Worm (Caenorhabditis elegans) whole organism, L1 larva: ENCODE data around the gene ZK154.4.

ENCODE experiments used
- C04F5.9 ChIP-seq: sonication (generic microtip); optimal IDR thresholded peaks from 2 replicates; lab custom pipeline; 2016; ENCODE audit warnings: missing genetic modification characterization, missing compliant biosample characterization
- C34B4.2 ChIP-seq: sonication (generic microtip); optimal IDR thresholded peaks from 2 replicates; lab custom pipeline; 2017; ENCODE audit warnings: mild to moderate bottlenecking, missing genetic modification characterization, missing compliant biosample characterization
- Y116A8C.19 ChIP-seq: sonication (generic microtip); optimal IDR thresholded peaks from 2 replicates; lab custom pipeline; 2016; ENCODE audit warnings: missing compliant biosample characterization, missing genetic modification characterization, borderline replicate concordance
- aha-1 ChIP-seq: fragments of 150-350 bp; optimal IDR thresholded peaks from 2 replicates; lab custom pipeline; 2014; ENCODE audit warnings: missing biosample characterization, missing genetic modification characterization
- alr-1 ChIP-seq: fragments of 200-800 bp; sonication (Bioruptor generic); optimal IDR thresholded peaks from 2 replicates; lab custom pipeline; 2018; ENCODE audit warnings: borderline replicate concordance, mild to moderate bottlenecking, missing genetic modification characterization, missing compliant biosample characterization
- blmp-1 ChIP-seq: fragments of 150-350 bp; optimal IDR thresholded peaks from 2 replicates; lab custom pipeline; 2014; ENCODE audit warnings: missing biosample characterization, missing genetic modification characterization
- ceh-8 ChIP-seq: fragments of 200-800 bp; sonication (Bioruptor generic); optimal IDR thresholded peaks from 2 replicates; lab custom pipeline; 2018; ENCODE audit warnings: mild to moderate bottlenecking, missing genetic modification characterization, moderate library complexity, missing compliant biosample characterization
- ceh-82 ChIP-seq, 3 experiments: fragments of 150-350 bp in 1 of 3; sonication (generic microtip) in 2 of 3; optimal IDR thresholded peaks; 2 replicates each; lab custom pipeline; 2014 to 2017; ENCODE audit warnings: missing biosample characterization in 3 of 3, missing genetic modification characterization in 3 of 3
- ceh-90 ChIP-seq: sonication (generic microtip); optimal IDR thresholded peaks from 2 replicates; lab custom pipeline; 2016; ENCODE audit warnings: missing genetic modification characterization, missing compliant biosample characterization
- ces-1 ChIP-seq: fragments of 150-350 bp; optimal IDR thresholded peaks from 2 replicates; lab custom pipeline; 2014; ENCODE audit warnings: missing biosample characterization, missing genetic modification reagents, missing genetic modification characterization
- dpl-1 ChIP-seq, 3 experiments: fragments of 150-350 bp in 2 of 3; sonication (generic microtip) in 1 of 3; optimal IDR thresholded peaks; 2 replicates each; lab custom pipeline; 2014 to 2017; ENCODE audit warnings: missing biosample characterization in 3 of 3, missing genetic modification characterization in 3 of 3, missing genetic modification reagents in 3 of 3
- efl-1 ChIP-seq, 4 experiments: fragments of 150-350 bp; optimal IDR thresholded peaks in 3 of 4; peaks in 1 of 4; 1 replicate in 1 of 4; 2 replicates in 3 of 4; lab custom pipeline; 2014; ENCODE audit warnings: missing biosample characterization in 2 of 4, missing genetic modification characterization in 2 of 4, missing genetic modification reagents in 2 of 4
- egl-27 ChIP-seq, 2 experiments: fragments of 150-350 bp in 1 of 2; sonication (generic microtip); optimal IDR thresholded peaks; 3 replicates each; lab custom pipeline; 2017 to 2018; ENCODE audit warnings: missing biosample characterization in 2 of 2, missing genetic modification characterization in 2 of 2, missing genetic modification reagents in 2 of 2
- elt-2 ChIP-seq: sonication (generic microtip); optimal IDR thresholded peaks from 2 replicates; lab custom pipeline; 2016; ENCODE audit warnings: missing genetic modification characterization, mild to moderate bottlenecking, inconsistent platforms, missing compliant biosample characterization, missing genetic modification reagents
- elt-3 ChIP-seq, 6 experiments: fragments of 150-350 bp in 1 of 6; sonication (generic microtip); optimal IDR thresholded peaks; 2 replicates each; lab custom pipeline; 2017 to 2018; ENCODE audit warnings: missing biosample characterization in 6 of 6, missing genetic modification characterization in 6 of 6, inconsistent platforms in 1 of 6
- fkh-10 ChIP-seq: sonication (generic microtip); optimal IDR thresholded peaks from 2 replicates; lab custom pipeline; 2017; ENCODE audit warnings: missing biosample characterization, missing genetic modification reagents, missing genetic modification characterization
- fkh-4 ChIP-seq: sonication (generic microtip); optimal IDR thresholded peaks from 2 replicates; lab custom pipeline; 2016; ENCODE audit warnings: missing compliant biosample characterization, missing genetic modification characterization, borderline replicate concordance
- hlh-4 ChIP-seq: sonication (generic microtip); optimal IDR thresholded peaks from 2 replicates; lab custom pipeline; 2016; ENCODE audit warnings: mild to moderate bottlenecking, missing genetic modification characterization, missing compliant biosample characterization
- hpl-2 ChIP-seq: fragments of 150-350 bp; optimal IDR thresholded peaks from 2 replicates; lab custom pipeline; 2014; ENCODE audit warnings: missing biosample characterization, missing genetic modification reagents, missing genetic modification characterization
- irx-1 ChIP-seq: sonication (generic microtip); optimal IDR thresholded peaks from 2 replicates; lab custom pipeline; 2016; ENCODE audit warnings: missing genetic modification characterization, missing compliant biosample characterization
- isw-1 ChIP-seq: fragments of 200-800 bp; sonication (Bioruptor generic); IDR thresholded peaks from 2 replicates; pipeline ENCODE4 v1.3.6; 2022; ENCODE audit warnings: missing genetic modification characterization, missing compliant biosample characterization
- jun-1 ChIP-seq: fragments of 150-350 bp; optimal IDR thresholded peaks from 2 replicates; lab custom pipeline; 2014; ENCODE audit warnings: missing biosample characterization, missing genetic modification reagents, missing genetic modification characterization
- lin-14 ChIP-seq: fragments of 200-800 bp; sonication (Bioruptor generic); optimal IDR thresholded peaks from 2 replicates; lab custom pipeline; 2018; ENCODE audit warnings: mild to moderate bottlenecking, missing genetic modification characterization, moderate library complexity, missing compliant biosample characterization
- lin-15B ChIP-seq: fragments of 150-350 bp; sonication (generic microtip); optimal IDR thresholded peaks from 3 replicates; lab custom pipeline; 2014; ENCODE audit warnings: missing biosample characterization, missing genetic modification characterization
- lir-3 ChIP-seq: sonication (generic microtip); optimal IDR thresholded peaks from 2 replicates; lab custom pipeline; 2016; ENCODE audit warnings: mild to moderate bottlenecking, missing genetic modification characterization, moderate library complexity, missing compliant biosample characterization; ENCODE audit not compliant: poor library complexity
- mab-9 ChIP-seq: fragments of 200-800 bp; sonication (Bioruptor generic); IDR thresholded peaks from 2 replicates; pipeline ENCODE4 v1.3.6; 2022; ENCODE audit warnings: missing genetic modification reagents, missing genetic modification characterization, missing compliant biosample characterization
- mdl-1 ChIP-seq, 2 experiments: fragments of 150-350 bp; optimal IDR thresholded peaks; 2 replicates each; lab custom pipeline; 2014 to 2017; ENCODE audit warnings: missing biosample characterization in 2 of 2, missing genetic modification characterization in 2 of 2, inconsistent platforms in 1 of 2
- mef-2 ChIP-seq: fragments of 150-350 bp; optimal IDR thresholded peaks from 2 replicates; lab custom pipeline; 2014; ENCODE audit warnings: missing biosample characterization, missing genetic modification characterization
- nhr-11 ChIP-seq: fragments of 150-350 bp; optimal IDR thresholded peaks from 2 replicates; lab custom pipeline; 2014; ENCODE audit warnings: missing biosample characterization, missing genetic modification characterization
- nhr-12 ChIP-seq: sonication (generic microtip); optimal IDR thresholded peaks from 2 replicates; lab custom pipeline; 2017; ENCODE audit warnings: missing biosample characterization, missing genetic modification characterization
- nhr-19 ChIP-seq: fragments of 200-800 bp; sonication (Bioruptor generic); conservative IDR thresholded peaks from 2 replicates; pipeline ENCODE4 v1.3.6; 2022; ENCODE audit warnings: missing genetic modification characterization, missing compliant biosample characterization
- nhr-20 ChIP-seq: sonication (generic microtip); optimal IDR thresholded peaks from 2 replicates; lab custom pipeline; 2016; ENCODE audit warnings: mild to moderate bottlenecking, missing genetic modification characterization, missing compliant biosample characterization
- nhr-237 ChIP-seq: fragments of 150-350 bp; optimal IDR thresholded peaks from 2 replicates; lab custom pipeline; 2014; ENCODE audit warnings: missing biosample characterization, missing genetic modification characterization
- nhr-47 ChIP-seq: sonication (generic microtip); optimal IDR thresholded peaks from 2 replicates; lab custom pipeline; 2016; ENCODE audit warnings: mild to moderate bottlenecking, missing genetic modification characterization, moderate library complexity, missing compliant biosample characterization
- nhr-71 ChIP-seq: sonication (generic microtip); optimal IDR thresholded peaks from 2 replicates; lab custom pipeline; 2016; ENCODE audit warnings: mild to moderate bottlenecking, missing genetic modification characterization, moderate library complexity, missing compliant biosample characterization
- nhr-76 ChIP-seq: sonication (generic microtip); optimal IDR thresholded peaks from 2 replicates; lab custom pipeline; 2017; ENCODE audit warnings: missing biosample characterization, missing genetic modification characterization
- nhr-77 ChIP-seq: fragments of 150-350 bp; optimal IDR thresholded peaks from 2 replicates; lab custom pipeline; 2014; ENCODE audit warnings: missing biosample characterization, missing genetic modification characterization
- nhr-84 ChIP-seq: sonication (generic microtip); optimal IDR thresholded peaks from 2 replicates; lab custom pipeline; 2017; ENCODE audit warnings: missing biosample characterization, missing genetic modification characterization
- nhr-85 ChIP-seq: sonication (generic microtip); peaks from one replicate; lab custom pipeline; 2016; ENCODE audit warnings: missing genetic modification characterization, inconsistent platforms, missing compliant biosample characterization
- pag-3 ChIP-seq: sonication (generic microtip); optimal IDR thresholded peaks from 2 replicates; lab custom pipeline; 2017; ENCODE audit warnings: missing genetic modification characterization, mild to moderate bottlenecking, missing compliant biosample characterization, antibody characterized with exemption, borderline replicate concordance; ENCODE audit not compliant: insufficient read depth
- pqm-1 ChIP-seq: sonication (generic microtip); optimal IDR thresholded peaks from 3 replicates; lab custom pipeline; 2017; ENCODE audit warnings: missing biosample characterization, missing genetic modification characterization
- rnt-1 ChIP-seq: sonication (generic microtip); optimal IDR thresholded peaks from 2 replicates; lab custom pipeline; 2016; ENCODE audit warnings: mild to moderate bottlenecking, missing genetic modification characterization, moderate library complexity, missing compliant biosample characterization
- snpc-4 ChIP-seq: fragments of 150-350 bp; optimal IDR thresholded peaks from 2 replicates; lab custom pipeline; 2014; ENCODE audit warnings: missing biosample characterization, missing genetic modification characterization
- tbx-2 ChIP-seq: sonication (generic microtip); optimal IDR thresholded peaks from 2 replicates; lab custom pipeline; 2016; ENCODE audit warnings: missing genetic modification characterization, missing compliant biosample characterization
- unc-62 ChIP-seq: fragments of 150-350 bp; optimal IDR thresholded peaks from 2 replicates; lab custom pipeline; 2014; ENCODE audit warnings: missing biosample characterization, missing genetic modification reagents, missing genetic modification characterization
- unc-98 ChIP-seq: fragments of 200-800 bp; sonication (Bioruptor generic); IDR thresholded peaks from 2 replicates; pipeline ENCODE4 v1.3.6; 2022; ENCODE audit warnings: missing genetic modification characterization, missing compliant biosample characterization
- vab-15 ChIP-seq: sonication (generic microtip); optimal IDR thresholded peaks from 2 replicates; lab custom pipeline; 2017; ENCODE audit warnings: missing genotype, mild to moderate bottlenecking, missing genetic modification characterization, missing compliant biosample characterization
- zag-1 ChIP-seq: fragments of 150-350 bp; optimal IDR thresholded peaks from 2 replicates; lab custom pipeline; 2014; ENCODE audit warnings: missing biosample characterization, missing genetic modification characterization
- ztf-11 ChIP-seq, 2 experiments: sonication (generic microtip); optimal IDR thresholded peaks; 2 replicates each; lab custom pipeline; 2016 to 2017; ENCODE audit warnings: missing genetic modification characterization in 2 of 2, missing biosample characterization in 1 of 2, missing compliant biosample characterization in 1 of 2
- ztf-4 ChIP-seq: fragments of 150-350 bp; optimal IDR thresholded peaks from 2 replicates; lab custom pipeline; 2014; ENCODE audit warnings: missing biosample characterization, missing genetic modification characterization

Gene ZK154.4

ce11 chrX:7791802-7792201 is 9.6 kb upstream of the ZK154.4 start (continued):
- TF ChIP-seq snpc-4 (tag; lab: Kevin White, UChicago) (no peak), nhr-76 (no peak), lir-3 (tag; lab: Kevin White, UChicago) (no peak), irx-1 (tag; lab: Kevin White, UChicago) (no peak), fkh-10 (no peak), mab-9 (GFP tag; lab: Robert Waterston, UW) (no peak), nhr-77 (tag; lab: Kevin White, UChicago) (no peak), hpl-2 (GFP tag; lab: Kevin White, UChicago) (no peak), Y116A8C.19 (tag; lab: Kevin White, UChicago) (no peak), lin-15B (no peak), pag-3 (tag; lab: Kevin White, UChicago) (no peak), mef-2 (tag; lab: Kevin White, UChicago) (peak; percentile 1), hlh-4 (peak; percentile 33), unc-62 (no peak), elt-2 (tag; lab: Kevin White, UChicago) (no peak), aha-1 (tag; lab: Kevin White, UChicago) (no peak), jun-1 (tag; lab: Kevin White, UChicago) (peak; percentile 68), mdl-1 (tag; optimal IDR thresholded peaks at IDR 0.05; lab: Kevin White, UChicago) (no peak), nhr-47 (tag; lab: Kevin White, UChicago) (peak; percentile 67), nhr-11 (tag; lab: Kevin White, UChicago) (peak; percentile 56), ceh-90 (tag; lab: Kevin White, UChicago) (no peak), elt-3 (tag; optimal IDR thresholded peaks at IDR 0.05; lab: Kevin White, UChicago) (no peak), lin-14 (peak; percentile 80), nhr-84 (tag; lab: Kevin White, UChicago) (no peak), efl-1 (optimal IDR thresholded peaks at IDR 0.05; lab: Kevin White, UChicago) (peak in 1 of 2 experiments; percentile 20), efl-1 (GFP tag; optimal IDR thresholded peaks at IDR 0.05 in 1 of 2; lab: Kevin White, UChicago) (peak in 1 of 2 experiments; percentile 22), ceh-8 (peak; percentile 5), nhr-12 (tag; lab: Kevin White, UChicago) (no peak), ces-1 (no peak), C34B4.2 (tag; lab: Kevin White, UChicago) (no peak), C04F5.9 (no peak)
- TF ChIP-seq, all 84 proteins: peak for 28

DNA sequence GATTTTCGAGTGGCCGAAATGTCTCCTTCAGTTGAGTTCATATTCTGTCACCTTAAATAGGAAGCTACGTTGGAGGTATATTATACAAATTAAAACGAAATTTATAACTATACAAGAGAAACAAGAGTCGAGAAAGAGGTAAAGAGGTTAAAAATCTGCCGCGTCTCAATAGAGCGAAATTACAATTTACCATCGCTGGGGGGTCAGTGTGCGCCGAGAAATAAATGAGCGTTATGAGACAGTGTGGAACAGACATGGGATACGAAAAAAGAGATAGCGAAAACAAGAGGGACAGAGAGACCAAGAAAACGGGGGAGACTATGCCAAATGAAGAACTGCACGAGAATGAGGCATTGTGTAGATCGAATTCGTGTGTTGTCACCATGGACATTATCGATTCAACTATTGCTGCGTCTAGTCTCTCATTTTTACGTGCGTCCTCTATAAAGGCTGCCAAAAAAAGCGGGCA is 5.7 kb upstream of the ZK154.4 start, which contains the start of gene ZK154.5:
TSS of gene ZK154.5 (minus strand) at position 51 of the 469 bp plus-strand sequence.
- TF ChIP-seq egl-27 (tag; optimal IDR thresholded peaks at IDR 0.05; lab: Kevin White, UChicago) (no peak), vab-15 (tag; lab: Kevin White, UChicago) (no peak), elt-3 (tag; optimal IDR thresholded peaks at IDR 0.05; lab: Kevin White, UChicago) (peak in 1 of 6 experiments; percentile 50), fkh-4 (tag; lab: Kevin White, UChicago) (no peak), C04F5.9 (no peak), ceh-90 (tag; lab: Kevin White, UChicago) (no peak), ztf-11 (tag; optimal IDR thresholded peaks at IDR 0.05; lab: Kevin White, UChicago) (peak in 1 of 2 experiments; percentile 16), nhr-85 (tag; lab: Kevin White, UChicago) (peak; percentile 36), pqm-1 (no peak), lin-14 (peak; percentile 80), zag-1 (no peak), blmp-1 (peak; percentile 52), isw-1 (GFP tag; lab: Robert Waterston, UW) (no peak), rnt-1 (tag; lab: Kevin White, UChicago) (peak; percentile 31), nhr-19 (no peak), nhr-84 (tag; lab: Kevin White, UChicago) (no peak), unc-98 (GFP tag; lab: Robert Waterston, UW) (no peak), Y116A8C.19 (tag; lab: Kevin White, UChicago) (no peak), alr-1 (no peak), irx-1 (tag; lab: Kevin White, UChicago) (no peak), nhr-20 (tag; lab: Kevin White, UChicago) (peak; percentile 59), ztf-4 (no peak), nhr-47 (tag; lab: Kevin White, UChicago) (peak; percentile 41), tbx-2 (tag; lab: Kevin White, UChicago) (peak; percentile 39), nhr-237 (no peak), ceh-82 (tag; optimal IDR thresholded peaks at IDR 0.05; lab: Kevin White, UChicago) (peak in 1 of 3 experiments; percentile 38), dpl-1 (GFP tag; optimal IDR thresholded peaks at IDR 0.05; lab: Kevin White, UChicago) (peak; percentile 11 to 64 (median 45)), hpl-2 (GFP tag; lab: Kevin White, UChicago) (no peak), nhr-71 (tag; lab: Kevin White, UChicago) (peak; percentile 59)
